Fruit fly (Drosophila melanogaster): Measurements from ENCODE around the gene CG14125.

- TF ChIP-seq pan (optimal IDR thresholded peaks at IDR 0.05) (no peak), psq (optimal IDR thresholded peaks at IDR 0.05) (no peak), CG8478 (optimal IDR thresholded peaks at IDR 0.05) (no peak)
Observed at dm6 chr3L:11944752-11945151, 30.0 kb upstream of the CG14125 start, which contains the start of gene CG5883.

All from whole organism.